Fruit fly (Drosophila melanogaster): ENCODE results near the gene CG43084.

CG43084 gene

DNA sequence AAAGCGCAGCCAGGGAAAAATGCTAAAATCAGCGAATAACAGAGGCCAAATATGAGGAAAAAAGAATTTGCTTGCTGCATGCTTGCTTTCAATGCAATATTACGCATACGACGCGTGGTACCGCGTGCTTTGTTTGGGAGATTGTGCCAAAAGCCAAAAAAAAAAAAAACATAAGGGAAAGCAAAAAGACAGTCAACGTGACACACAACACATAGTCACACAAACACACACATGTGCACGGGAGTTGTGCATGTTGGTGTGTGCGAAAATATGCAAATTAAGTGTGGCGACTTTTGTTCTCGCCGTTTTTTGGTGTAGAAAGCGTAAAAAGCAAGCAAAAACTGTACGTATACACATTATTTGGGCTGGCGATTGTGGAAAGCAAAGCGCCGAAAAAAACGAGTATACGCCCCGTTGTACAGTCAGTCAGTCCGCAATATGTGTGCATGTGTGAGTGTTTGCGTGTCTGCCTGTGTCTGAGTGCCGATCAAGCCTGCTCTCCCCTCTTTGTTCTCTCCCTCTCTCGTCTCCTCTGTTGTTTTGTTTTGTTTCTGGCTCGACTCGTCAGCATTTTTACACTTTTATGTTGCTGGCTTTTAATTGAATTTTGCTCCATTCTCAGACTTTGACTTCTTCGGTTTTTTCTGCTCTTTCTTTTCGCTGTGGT lies 25.6 kb upstream of the CG43084 start (continued):
- TF ChIP-seq Adf1 (GFP tag; IDR thresholded peaks at IDR 0.05) (peak; percentile 66), Drgx (GFP tag; IDR thresholded peaks at IDR 0.05) (0 out of 2 replicates have a peak, but pooled peaks have one; percentile 5), cg (GFP tag; optimal IDR thresholded peaks at IDR 0.05) (peak; percentile 67), CG7372 (GFP tag; IDR thresholded peaks at IDR 0.05) (peak; percentile 98), trh (GFP tag; optimal IDR thresholded peaks at IDR 0.05) (no peak), CG9437 (GFP tag; optimal IDR thresholded peaks at IDR 0.05) (no peak), Vsx1 (GFP tag; optimal IDR thresholded peaks at IDR 0.05) (no peak), CG3163 (GFP tag; optimal IDR thresholded peaks at IDR 0.05) (no peak), slou (GFP tag; optimal IDR thresholded peaks at IDR 0.05) (no peak), vfl (GFP tag; optimal IDR thresholded peaks at IDR 0.05) (no peak)

DNA sequence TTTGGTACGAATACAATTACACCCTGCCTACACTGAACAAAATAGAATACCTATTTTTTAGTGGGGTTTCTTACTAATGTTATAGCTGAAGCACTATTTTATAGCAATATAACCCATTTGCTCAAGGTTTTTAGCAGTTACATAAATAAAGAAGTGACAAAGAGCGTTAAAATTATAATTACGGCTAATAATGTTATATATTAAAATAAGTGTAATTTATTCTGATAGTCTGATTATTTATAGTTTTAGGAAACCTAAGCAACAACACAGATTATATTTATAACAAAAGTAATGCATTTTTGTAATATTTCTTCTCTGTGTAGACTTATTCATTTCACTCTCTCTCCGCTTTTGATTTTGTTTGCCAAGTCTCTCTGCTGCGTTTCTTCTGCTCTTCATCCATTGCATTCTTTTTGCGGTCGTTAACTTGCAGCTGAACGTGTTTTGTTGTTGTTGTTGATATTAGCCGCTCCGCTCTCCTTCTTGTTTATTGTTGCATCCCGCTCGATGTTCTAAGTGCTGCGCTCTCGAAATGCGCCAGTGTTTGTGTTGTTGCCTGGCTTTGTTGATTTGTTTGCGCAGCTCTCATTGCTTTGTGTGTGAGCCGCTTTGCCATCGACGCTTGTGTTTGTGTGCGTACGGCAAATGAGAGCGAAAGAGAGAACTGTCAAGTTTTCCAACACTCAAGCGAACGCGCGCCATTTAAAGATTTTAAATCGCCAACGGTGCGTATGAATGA lies 24.8 kb upstream of the CG43084 start:
- TF ChIP-seq CG18262 (tag; optimal IDR thresholded peaks at IDR 0.05) = peak; percentile 96
- TF ChIP-seq CG6254 (GFP tag; optimal IDR thresholded peaks at IDR 0.05) = peak; percentile 87
- TF ChIP-seq z (GFP tag; IDR thresholded peaks at IDR 0.05) = no peak
- TF ChIP-seq CG17612 (GFP tag; IDR thresholded peaks at IDR 0.05) = peak; percentile 45; the same call in 1 of the 2 replicates
- TF ChIP-seq CG4360 (GFP tag; IDR thresholded peaks at IDR 0.05) = peak; percentile 45; the same call in 1 of the 2 replicates
- TF ChIP-seq CG7786 (GFP tag; optimal IDR thresholded peaks at IDR 0.05) = peak; percentile 34
- TF ChIP-seq CG13775 (GFP tag; optimal IDR thresholded peaks at IDR 0.05) = peak; percentile 89
- peak; percentile 79 for TF ChIP-seq CG13296 (GFP tag; optimal IDR thresholded peaks at IDR 0.05)
- no peak for TF ChIP-seq fd102C (GFP tag; optimal IDR thresholded peaks at IDR 0.05)
- TF ChIP-seq zfh2 (GFP tag; optimal IDR thresholded peaks at IDR 0.05) = peak; percentile 15
- no peak for TF ChIP-seq CG2129 (GFP tag; IDR thresholded peaks at IDR 0.05; ENCODE audit: partially characterized antibody)
- peak; percentile 33 for TF ChIP-seq jumu (GFP tag; optimal IDR thresholded peaks at IDR 0.05)
- TF ChIP-seq gt (GFP tag; IDR thresholded peaks at IDR 0.05) = peak; percentile 52
- TF ChIP-seq esg (GFP tag; conservative IDR thresholded peaks at IDR 0.05) = peak; percentile 84
- TF ChIP-seq ewg (GFP tag; optimal IDR thresholded peaks at IDR 0.05) = peak; percentile 82
- peak; percentile 95 for TF ChIP-seq Ssrp (tag; optimal IDR thresholded peaks at IDR 0.05)
- TF ChIP-seq pzg (GFP tag; optimal IDR thresholded peaks at IDR 0.05) = peak; percentile 20
- peak; percentile 50 for TF ChIP-seq CG15696 (tag; optimal IDR thresholded peaks at IDR 0.05)
- TF ChIP-seq CG9215 (GFP tag; IDR thresholded peaks at IDR 0.05) = peak; percentile 87
- no peak for TF ChIP-seq hbn (GFP tag; IDR thresholded peaks at IDR 0.05; ENCODE audit: partially characterized antibody)
- TF ChIP-seq sug (tag; optimal IDR thresholded peaks at IDR 0.05) = peak; percentile 72
- TF ChIP-seq CG17359 (tag; optimal IDR thresholded peaks at IDR 0.05) = peak; percentile 93
- peak; percentile 76; the same call in 2 of the 3 replicates for TF ChIP-seq C15 (GFP tag; IDR thresholded peaks at IDR 0.05)
- TF ChIP-seq CG5953 (GFP tag; IDR thresholded peaks at IDR 0.05) = 0 out of 2 replicates have a peak, but pooled peaks have one; percentile 16
- TF ChIP-seq CG12391 (tag; optimal IDR thresholded peaks at IDR 0.05) = peak; percentile 93
- TF ChIP-seq grn (GFP tag; optimal IDR thresholded peaks at IDR 0.05) = peak; percentile 6
- peak; percentile 71 for TF ChIP-seq sqz (GFP tag; optimal IDR thresholded peaks at IDR 0.05)
- TF ChIP-seq CG4617 (GFP tag; optimal IDR thresholded peaks at IDR 0.05; ENCODE audit: borderline replicate concordance) = peak; percentile 57
- peak; percentile 85 for TF ChIP-seq Atf6 (GFP tag; IDR thresholded peaks at IDR 0.05)
- peak; percentile 92 for TF ChIP-seq CG3281 (GFP tag; optimal IDR thresholded peaks at IDR 0.05)
- peak; percentile 68 for TF ChIP-seq CG18764 (GFP tag; optimal IDR thresholded peaks at IDR 0.05)
- TF ChIP-seq CG13624 (GFP tag; optimal IDR thresholded peaks at IDR 0.05) = peak; percentile 2
- peak; percentile 59 for TF ChIP-seq CG2889 (GFP tag; IDR thresholded peaks at IDR 0.05)
- no peak for TF ChIP-seq ash1 (GFP tag; optimal IDR thresholded peaks at IDR 0.05)
- peak; percentile 86; the same call in 2 of the 3 replicates for TF ChIP-seq CG34422 (GFP tag; IDR thresholded peaks at IDR 0.05)
- TF ChIP-seq CG3847 (GFP tag; IDR thresholded peaks at IDR 0.05) = peak; percentile 77
- TF ChIP-seq stwl (tag; optimal IDR thresholded peaks at IDR 0.05) = no peak

All from whole organism, embryonic.